Fruit fly (Drosophila melanogaster): ENCODE results near the gene Task7.
A peak's percentile ranks its signal among the peaks of the same experiment; 100 is the strongest.

Gene Task7

dm6 chr3R:9418373-9419299, 6.5 kb upstream of the Task7 start:
- no peak for TF ChIP-seq CG11617 (GFP tag; optimal IDR thresholded peaks at IDR 0.05)
- no peak for TF ChIP-seq CG12768 (GFP tag; optimal IDR thresholded peaks at IDR 0.05)
- TF ChIP-seq toe (GFP tag; optimal IDR thresholded peaks at IDR 0.05): no peak
- peak; percentile 56 for TF ChIP-seq tj (GFP tag; optimal IDR thresholded peaks at IDR 0.05)
- TF ChIP-seq bab1 (GFP tag; optimal IDR thresholded peaks at IDR 0.05): no peak
- TF ChIP-seq kay (GFP tag; ENCODE audit: borderline replicate concordance): peak; percentile 73
- no peak for TF ChIP-seq Clk (GFP tag; optimal IDR thresholded peaks at IDR 0.05)

dm6 chr3R:9417577-9418334, 5.7 kb upstream of the Task7 start, which contains the start of gene ps:
TSS of gene ps (plus strand) at chr3R:9417940.
- TF ChIP-seq tj (GFP tag; optimal IDR thresholded peaks at IDR 0.05): peak; percentile 71
- TF ChIP-seq CG1620 (GFP tag; optimal IDR thresholded peaks at IDR 0.05): no peak
- TF ChIP-seq CG11617 (GFP tag; optimal IDR thresholded peaks at IDR 0.05): peak; percentile 40
- TF ChIP-seq CG5204 (GFP tag; optimal IDR thresholded peaks at IDR 0.05): no peak
- TF ChIP-seq pad (GFP tag; optimal IDR thresholded peaks at IDR 0.05): peak; percentile 6
- no peak for TF ChIP-seq CG7101 (tag; optimal IDR thresholded peaks at IDR 0.05)
- no peak for TF ChIP-seq kay (GFP tag; ENCODE audit: borderline replicate concordance)
- TF ChIP-seq toe (GFP tag; optimal IDR thresholded peaks at IDR 0.05): no peak
- peak; percentile 2 for TF ChIP-seq CG12768 (GFP tag; optimal IDR thresholded peaks at IDR 0.05)
- TF ChIP-seq cnc (optimal IDR thresholded peaks at IDR 0.05): no peak
- no peak for TF ChIP-seq Clk (GFP tag; optimal IDR thresholded peaks at IDR 0.05)
- peak; percentile 19 for TF ChIP-seq bab1 (GFP tag; optimal IDR thresholded peaks at IDR 0.05)
- TF ChIP-seq ovo (GFP tag; optimal IDR thresholded peaks at IDR 0.05): no peak
- peak; percentile 43 for TF ChIP-seq CG7045 (GFP tag; optimal IDR thresholded peaks at IDR 0.05)
- peak; percentile 30 for TF ChIP-seq CG33017 (tag; optimal IDR thresholded peaks at IDR 0.05)
- TF ChIP-seq CG14711 (tag; optimal IDR thresholded peaks at IDR 0.05): no peak
- TF ChIP-seq Hr96 (GFP tag; optimal IDR thresholded peaks at IDR 0.05): no peak
- TF ChIP-seq Crg-1 (GFP tag; optimal IDR thresholded peaks at IDR 0.05): no peak
- peak; percentile 57 for TF ChIP-seq cic (GFP tag; optimal IDR thresholded peaks at IDR 0.05)
- TF ChIP-seq Mnt (GFP tag; optimal IDR thresholded peaks at IDR 0.05): peak; percentile 77

- TF ChIP-seq CG11617 (GFP tag; optimal IDR thresholded peaks at IDR 0.05): no peak
- TF ChIP-seq kay (GFP tag; ENCODE audit: borderline replicate concordance): peak; percentile 77
These were observed 4.9 kb upstream of the Task7 start for dm6 chr3R:9416951-9417350.

- no peak for TF ChIP-seq CG1620 (GFP tag; optimal IDR thresholded peaks at IDR 0.05)
- no peak for TF ChIP-seq CG33017 (tag; optimal IDR thresholded peaks at IDR 0.05)
- no peak for TF ChIP-seq ovo (GFP tag; optimal IDR thresholded peaks at IDR 0.05)
- TF ChIP-seq cic (GFP tag; optimal IDR thresholded peaks at IDR 0.05): no peak
- TF ChIP-seq CG14711 (tag; optimal IDR thresholded peaks at IDR 0.05): no peak
These were observed 1.9 kb downstream of the Task7 start, which contains the start of gene betaTub85D for dm6 chr3R:9410182-9410581. TSS of gene betaTub85D (minus strand) at chr3R:9410282.

- no peak for TF ChIP-seq CG1620 (GFP tag; optimal IDR thresholded peaks at IDR 0.05)
- TF ChIP-seq bab1 (GFP tag; optimal IDR thresholded peaks at IDR 0.05): no peak
- TF ChIP-seq CG12768 (GFP tag; optimal IDR thresholded peaks at IDR 0.05): no peak
These were observed 4.0 kb downstream of the Task7 start, which contains the start of gene CG44261 for dm6 chr3R:9408069-9408468. TSS of gene CG44261 (minus strand) at chr3R:9408169.

- TF ChIP-seq cic (GFP tag; optimal IDR thresholded peaks at IDR 0.05) (peak; percentile 62), tj (GFP tag; optimal IDR thresholded peaks at IDR 0.05) (peak; percentile 95), CG12768 (GFP tag; optimal IDR thresholded peaks at IDR 0.05) (peak; percentile 76), bab1 (GFP tag; optimal IDR thresholded peaks at IDR 0.05) (peak; percentile 87), Crg-1 (GFP tag; optimal IDR thresholded peaks at IDR 0.05) (peak; percentile 76), cnc (optimal IDR thresholded peaks at IDR 0.05) (no peak), kay (GFP tag; ENCODE audit: borderline replicate concordance) (no peak), ovo (GFP tag; optimal IDR thresholded peaks at IDR 0.05) (peak; percentile 73), CG14711 (tag; optimal IDR thresholded peaks at IDR 0.05) (peak; percentile 79), CG5204 (GFP tag; optimal IDR thresholded peaks at IDR 0.05) (no peak), CG11617 (GFP tag; optimal IDR thresholded peaks at IDR 0.05) (peak; percentile 83), Clk (GFP tag; optimal IDR thresholded peaks at IDR 0.05) (peak; percentile 19), CG1620 (GFP tag; optimal IDR thresholded peaks at IDR 0.05) (peak; percentile 89), pad (GFP tag; optimal IDR thresholded peaks at IDR 0.05) (peak; percentile 59), Mnt (GFP tag; optimal IDR thresholded peaks at IDR 0.05) (peak; percentile 89), CG7101 (tag; optimal IDR thresholded peaks at IDR 0.05) (peak; percentile 78), CG33017 (tag; optimal IDR thresholded peaks at IDR 0.05) (peak; percentile 36), toe (GFP tag; optimal IDR thresholded peaks at IDR 0.05) (peak; percentile 81), Hr96 (GFP tag; optimal IDR thresholded peaks at IDR 0.05) (no peak), CG7045 (GFP tag; optimal IDR thresholded peaks at IDR 0.05) (peak; percentile 49)
These were observed 8.0 kb downstream of the Task7 start, which contains the start of the genes CG9356, BBIP1 and CG8135 for dm6 chr3R:9404104-9404512. TSS of gene CG9356 (minus strand) at chr3R:9404269. TSS of gene BBIP1 (plus strand) at chr3R:9404385. TSS of gene CG8135 (plus strand) at chr3R:9404385.

All from whole organism, adult.